Fruit fly (Drosophila melanogaster) whole organism, prepupa: ENCODE data around the gene CNMaR.

Experiments used
- Blimp-1 ChIP-seq: fragments of 200-800 bp; sonication (Bioruptor generic); optimal IDR thresholded peaks from 3 replicates; lab custom pipeline; 2017; ENCODE audit warnings: missing biosample characterization, missing genetic modification characterization, mild to moderate bottlenecking, moderate library complexity, missing genetic modification reagents
- CG10669 ChIP-seq: fragments of 200-800 bp; sonication (Bioruptor generic); optimal IDR thresholded peaks from 3 replicates; lab custom pipeline; 2018; ENCODE audit warnings: missing biosample characterization, mild to moderate bottlenecking, missing genetic modification characterization, moderate library complexity
- CG11902 ChIP-seq: fragments of 200-800 bp; sonication (Bioruptor generic); optimal IDR thresholded peaks from 3 replicates; lab custom pipeline; 2016; ENCODE audit warnings: missing biosample characterization, missing genetic modification characterization
- CG15336 ChIP-seq: fragments of 200-800 bp; sonication (Bioruptor generic); IDR thresholded peaks from 2 replicates; pipeline ENCODE4 v1.3.6; 2022; ENCODE audit warnings: missing biosample characterization, missing genetic modification characterization
- CG3032 ChIP-seq: fragments of 200-800 bp; optimal IDR thresholded peaks from 2 replicates; lab custom pipeline; 2019; ENCODE audit warnings: missing biosample characterization, mild to moderate bottlenecking, missing genetic modification characterization, moderate library complexity
- CG31627 ChIP-seq: fragments of 200-800 bp; sonication (Bioruptor generic); optimal IDR thresholded peaks from 3 replicates; lab custom pipeline; 2016; ENCODE audit warnings: missing biosample characterization, missing genetic modification characterization
- CG32006 ChIP-seq: fragments of 200-800 bp; sonication (Bioruptor generic); optimal IDR thresholded peaks from 3 replicates; lab custom pipeline; 2017; ENCODE audit warnings: missing biosample characterization, mild to moderate bottlenecking, missing genetic modification characterization
- CG3919 ChIP-seq: fragments of 200-800 bp; sonication (Bioruptor generic); optimal IDR thresholded peaks from 3 replicates; lab custom pipeline; 2016; ENCODE audit warnings: missing biosample characterization, missing genetic modification characterization
- CG4318 ChIP-seq: fragments of 200-800 bp; sonication (Bioruptor generic); optimal IDR thresholded peaks from 3 replicates; lab custom pipeline; 2017; ENCODE audit warnings: missing biosample characterization, mild to moderate bottlenecking, missing genetic modification characterization
- CG6163 ChIP-seq: fragments of 200-800 bp; sonication (Bioruptor generic); IDR thresholded peaks from 3 replicates; pipeline ENCODE4 v1.3.6; 2022; ENCODE audit warnings: missing biosample characterization, missing genetic modification characterization
- CG6792 ChIP-seq: fragments of 200-800 bp; sonication (Bioruptor generic); optimal IDR thresholded peaks from 3 replicates; lab custom pipeline; 2016; ENCODE audit warnings: missing biosample characterization, missing genetic modification characterization
- CG7368 ChIP-seq: fragments of 200-800 bp; sonication (Bioruptor generic); optimal IDR thresholded peaks from 3 replicates; lab custom pipeline; 2016; ENCODE audit warnings: missing biosample characterization, missing genetic modification characterization
- CG8119 ChIP-seq: fragments of 200-800 bp; sonication (Bioruptor generic); IDR thresholded peaks from 3 replicates; pipeline ENCODE4 v1.3.6; 2022; ENCODE audit warnings: missing biosample characterization, missing genetic modification characterization
- CG8319 ChIP-seq: fragments of 200-800 bp; sonication (Bioruptor generic); optimal IDR thresholded peaks from 3 replicates; lab custom pipeline; 2016; ENCODE audit warnings: missing biosample characterization, missing genetic modification characterization
- Eip93F ChIP-seq: fragments of 200-800 bp; sonication (Bioruptor generic); optimal IDR thresholded peaks from 2 replicates; lab custom pipeline; 2016; ENCODE audit warnings: missing biosample characterization, mild to moderate bottlenecking, missing genetic modification characterization
- Gug ChIP-seq: fragments of 200-800 bp; sonication (Bioruptor generic); IDR thresholded peaks from 2 replicates; pipeline ENCODE4 v1.3.6; 2022; ENCODE audit warnings: missing biosample characterization, missing genetic modification characterization
- Lpt ChIP-seq: fragments of 200-800 bp; sonication (Bioruptor generic); optimal IDR thresholded peaks from 3 replicates; lab custom pipeline; 2016; ENCODE audit warnings: missing biosample characterization, missing genetic modification characterization
- OdsH ChIP-seq: fragments of 200-800 bp; sonication (Bioruptor generic); optimal IDR thresholded peaks from 3 replicates; lab custom pipeline; 2016; ENCODE audit warnings: missing biosample characterization, missing genetic modification characterization
- Smox ChIP-seq: fragments of 200-800 bp; sonication (Bioruptor generic); optimal IDR thresholded peaks from 3 replicates; lab custom pipeline; 2016; ENCODE audit warnings: missing biosample characterization, missing genetic modification characterization
- Sox102F ChIP-seq: fragments of 200-800 bp; sonication (Bioruptor generic); optimal IDR thresholded peaks from 2 replicates; lab custom pipeline; 2016; ENCODE audit warnings: missing biosample characterization, mild to moderate bottlenecking, missing genetic modification characterization
- Sox14 ChIP-seq: fragments of 200-800 bp; sonication (Bioruptor generic); optimal IDR thresholded peaks from 3 replicates; lab custom pipeline; 2016; ENCODE audit warnings: missing biosample characterization, missing genetic modification characterization
- Sox15 ChIP-seq: fragments of 200-800 bp; sonication (Bioruptor generic); optimal IDR thresholded peaks from 3 replicates; lab custom pipeline; 2016; ENCODE audit warnings: missing biosample characterization, missing genetic modification characterization
- achi ChIP-seq: fragments of 200-800 bp; sonication (Bioruptor generic); optimal IDR thresholded peaks from 3 replicates; lab custom pipeline; 2016; ENCODE audit warnings: missing biosample characterization, missing genetic modification characterization
- acj6 ChIP-seq: fragments of 200-800 bp; sonication (Bioruptor generic); optimal IDR thresholded peaks from 3 replicates; lab custom pipeline; 2016; ENCODE audit warnings: missing biosample characterization, missing genetic modification characterization
- cyc ChIP-seq: fragments of 200-800 bp; sonication (Bioruptor generic); optimal IDR thresholded peaks from 3 replicates; lab custom pipeline; 2016; ENCODE audit warnings: missing biosample characterization, missing genetic modification characterization
- dac ChIP-seq: fragments of 200-800 bp; sonication (Bioruptor generic); optimal IDR thresholded peaks from 2 replicates; lab custom pipeline; 2017; ENCODE audit warnings: missing biosample characterization, mild to moderate bottlenecking, missing genetic modification characterization
- eg ChIP-seq: fragments of 200-800 bp; sonication (Bioruptor generic); IDR thresholded peaks from 3 replicates; pipeline ENCODE4 v1.3.6; 2022; ENCODE audit warnings: missing biosample characterization, missing genetic modification characterization
- fd59A ChIP-seq: fragments of 200-800 bp; sonication (Bioruptor generic); optimal IDR thresholded peaks from 2 replicates; lab custom pipeline; 2017; ENCODE audit warnings: missing biosample characterization, mild to moderate bottlenecking, missing genetic modification characterization, missing genetic modification reagents
- fd85E ChIP-seq: fragments of 200-800 bp; sonication (Bioruptor generic); optimal IDR thresholded peaks from 3 replicates; lab custom pipeline; 2016; ENCODE audit warnings: missing biosample characterization, missing genetic modification characterization
- fkh ChIP-seq: fragments of 200-800 bp; sonication (Bioruptor generic); optimal IDR thresholded peaks from 3 replicates; lab custom pipeline; 2017; ENCODE audit warnings: missing biosample characterization, mild to moderate bottlenecking, missing genetic modification characterization, moderate library complexity
- lz ChIP-seq: fragments of 200-800 bp; sonication (Bioruptor generic); optimal IDR thresholded peaks from 3 replicates; lab custom pipeline; 2016; ENCODE audit warnings: missing biosample characterization, missing genetic modification characterization
- salr ChIP-seq, 2 experiments: fragments of 200-800 bp; sonication (Bioruptor generic); optimal IDR thresholded peaks; 3 replicates each; lab custom pipeline; 2016 to 2018; ENCODE audit warnings: missing biosample characterization in 2 of 2, missing genetic modification characterization in 2 of 2, mild to moderate bottlenecking in 1 of 2
- ss ChIP-seq, 2 experiments: fragments of 200-800 bp; sonication (Bioruptor generic); optimal IDR thresholded peaks; 2 replicates in 1 of 2; 3 replicates in 1 of 2; lab custom pipeline; 2017 to 2018; ENCODE audit warnings: mild to moderate bottlenecking in 2 of 2, missing biosample characterization in 2 of 2, missing genetic modification characterization in 2 of 2, moderate library complexity in 1 of 2
- svp ChIP-seq: fragments of 200-800 bp; sonication (Bioruptor generic); peaks from one replicate; lab custom pipeline; 2016; ENCODE audit warnings: missing biosample characterization, missing genetic modification characterization

CNMaR gene

dm6 chr3L:9629093-9629492 lies 14.8 kb upstream of the CNMaR start, which contains the start of gene Or67b:
Or67b (minus strand) TSS chr3L:9629193.
- no peak for TF ChIP-seq cyc (GFP tag; lab: Kevin White, UChicago)
- no peak for TF ChIP-seq Sox15 (GFP tag; lab: Kevin White, UChicago)
- TF ChIP-seq fd59A (GFP tag; lab: Kevin White, UChicago) = no peak
- TF ChIP-seq lz = no peak
- no peak for TF ChIP-seq CG8119 (GFP tag; lab: Robert Waterston, UW)
- no peak for TF ChIP-seq svp (GFP tag; lab: Kevin White, UChicago)
- TF ChIP-seq eg (GFP tag; lab: Robert Waterston, UW) = no peak
- no peak for TF ChIP-seq Sox102F (GFP tag; lab: Kevin White, UChicago)
- TF ChIP-seq dac (GFP tag; lab: Kevin White, UChicago) = no peak
- TF ChIP-seq CG3919 (GFP tag; lab: Kevin White, UChicago) = no peak
- no peak for TF ChIP-seq CG10669 (GFP tag; lab: Kevin White, UChicago)
- no peak for TF ChIP-seq fkh
- TF ChIP-seq Sox14 = no peak
- no peak for TF ChIP-seq CG6163 (GFP tag; lab: Robert Waterston, UW)
- TF ChIP-seq CG32006 = no peak
- TF ChIP-seq Lpt = no peak
- no peak for TF ChIP-seq fd85E (GFP tag; lab: Kevin White, UChicago)
- TF ChIP-seq CG8319 = no peak
- TF ChIP-seq, all 60 proteins: peak for 0

- no peak for TF ChIP-seq achi (GFP tag; lab: Kevin White, UChicago)
- TF ChIP-seq fkh = peak; percentile 94
These were observed 14.0 kb upstream of the CNMaR start for dm6 chr3L:9629910-9630309.

dm6 chr3L:9637812-9638211 lies 6.1 kb upstream of the CNMaR start, which contains the start of gene CG8329:
CG8329 (plus strand) TSS chr3L:9638112.
- TF ChIP-seq CG11902 (GFP tag; lab: Kevin White, UChicago) (no peak), Smox (GFP tag; lab: Kevin White, UChicago) (no peak), Eip93F (no peak), salr (GFP tag; optimal IDR thresholded peaks at IDR 0.05; lab: Kevin White, UChicago) (no peak), CG31627 (GFP tag; lab: Kevin White, UChicago) (no peak), CG7368 (GFP tag; lab: Kevin White, UChicago) (no peak), dac (GFP tag; lab: Kevin White, UChicago) (no peak), OdsH (GFP tag; lab: Kevin White, UChicago) (no peak)
- TF ChIP-seq, all 60 proteins: peak for 0

dm6 chr3L:9638971-9639370 lies 4.9 kb upstream of the CNMaR start, which contains the start of gene CG18179:
CG18179 (plus strand) TSS chr3L:9639271.
- TF ChIP-seq svp (GFP tag; lab: Kevin White, UChicago) = peak; percentile 16
- no peak for TF ChIP-seq fd59A (GFP tag; lab: Kevin White, UChicago)
- TF ChIP-seq dac (GFP tag; lab: Kevin White, UChicago) = no peak

- TF ChIP-seq ss (GFP tag; optimal IDR thresholded peaks at IDR 0.05; lab: Kevin White, UChicago) (no peak), Blimp-1 (GFP tag; lab: Kevin White, UChicago) (no peak), CG15336 (GFP tag; lab: Robert Waterston, UW) (no peak), CG4318 (no peak), acj6 (GFP tag; lab: Kevin White, UChicago) (no peak), lz (no peak), CG3032 (tag; lab: Kevin White, UChicago) (no peak), fd85E (GFP tag; lab: Kevin White, UChicago) (no peak), eg (GFP tag; lab: Robert Waterston, UW) (no peak), CG6792 (GFP tag; lab: Kevin White, UChicago) (no peak), Eip93F (no peak), salr (GFP tag; optimal IDR thresholded peaks at IDR 0.05; lab: Kevin White, UChicago) (no peak), CG8319 (no peak), Gug (GFP tag; lab: Robert Waterston, UW) (no peak), svp (GFP tag; lab: Kevin White, UChicago) (no peak)
These were observed 3.2 kb upstream of the CNMaR start, which contains the start of gene CG18180 for dm6 chr3L:9640713-9641112. CG18180 (plus strand) TSS chr3L:9641013.
